Fruit fly (Drosophila melanogaster): ENCODE results near the gene eIF3e.

The eIF3e gene

dm6 chr3L:16810512-16810911 is 23.8 kb upstream of the eIF3e start:
- TF ChIP-seq dl (GFP tag; optimal IDR thresholded peaks at IDR 0.05; ENCODE audit: insufficient read depth in 1 of 2, partially characterized antibody in 2 of 2) (no peak), Vsx2 (GFP tag; optimal IDR thresholded peaks at IDR 0.05; ENCODE audit: partially characterized antibody) (no peak)

dm6 chr3L:16808139-16808538 is 21.4 kb upstream of the eIF3e start:
- no peak for TF ChIP-seq dsf (GFP tag; optimal IDR thresholded peaks at IDR 0.05; ENCODE audit: borderline replicate concordance)
- no peak for TF ChIP-seq usp (GFP tag; optimal IDR thresholded peaks at IDR 0.05)
- TF ChIP-seq lola (GFP tag; optimal IDR thresholded peaks at IDR 0.05), result no peak
- TF ChIP-seq CrebA (GFP tag; optimal IDR thresholded peaks at IDR 0.05; ENCODE audit: borderline replicate concordance), result no peak
- TF ChIP-seq Jra (GFP tag; optimal IDR thresholded peaks at IDR 0.05), result no peak
- TF ChIP-seq tai (GFP tag; optimal IDR thresholded peaks at IDR 0.05), result no peak
- TF ChIP-seq br (GFP tag; optimal IDR thresholded peaks at IDR 0.05), result no peak
- peak; percentile 0 for TF ChIP-seq HLH106 (tag; optimal IDR thresholded peaks at IDR 0.05)
- no peak for TF ChIP-seq dmrt93B (GFP tag; optimal IDR thresholded peaks at IDR 0.05)
- no peak for TF ChIP-seq Mio (GFP tag; optimal IDR thresholded peaks at IDR 0.05)
- TF ChIP-seq jim (GFP tag; optimal IDR thresholded peaks at IDR 0.05), result no peak
- peak; percentile 95 for TF ChIP-seq Dif (GFP tag; optimal IDR thresholded peaks at IDR 0.05; ENCODE audit: partially characterized antibody)
- no peak for TF ChIP-seq Abd-B (GFP tag; optimal IDR thresholded peaks at IDR 0.05)
- TF ChIP-seq woc (GFP tag; optimal IDR thresholded peaks at IDR 0.05), result no peak
- TF ChIP-seq psq (GFP tag; optimal IDR thresholded peaks at IDR 0.05), result no peak
- TF ChIP-seq ey (GFP tag; optimal IDR thresholded peaks at IDR 0.05), result no peak
- no peak for TF ChIP-seq rgr (GFP tag; optimal IDR thresholded peaks at IDR 0.05)
- no peak for TF ChIP-seq Hr78 (GFP tag; optimal IDR thresholded peaks at IDR 0.05)
- TF ChIP-seq Hr83 (GFP tag; optimal IDR thresholded peaks at IDR 0.05; ENCODE audit: poor library complexity, severe bottlenecking), result peak; percentile 3
- no peak for TF ChIP-seq Rel (GFP tag; optimal IDR thresholded peaks at IDR 0.05)
- peak; percentile 36 for TF ChIP-seq Rel (tag; optimal IDR thresholded peaks at IDR 0.05)
- peak in 1 of 2 experiments; percentile 69 for TF ChIP-seq dl (GFP tag; optimal IDR thresholded peaks at IDR 0.05; ENCODE audit: insufficient read depth in 1 of 2, partially characterized antibody in 2 of 2)
- TF ChIP-seq Sp1 (GFP tag; optimal IDR thresholded peaks at IDR 0.05), result no peak
- TF ChIP-seq OdsH (GFP tag; optimal IDR thresholded peaks at IDR 0.05), result no peak
- TF ChIP-seq Vsx2 (GFP tag; optimal IDR thresholded peaks at IDR 0.05; ENCODE audit: partially characterized antibody), result peak; percentile 73
- TF ChIP-seq GATAd (GFP tag; optimal IDR thresholded peaks at IDR 0.05), result no peak
- TF ChIP-seq brk (GFP tag; optimal IDR thresholded peaks at IDR 0.05), result no peak
- no peak for TF ChIP-seq foxo (GFP tag; optimal IDR thresholded peaks at IDR 0.05)
- no peak for TF ChIP-seq fru (GFP tag; optimal IDR thresholded peaks at IDR 0.05)
- TF ChIP-seq CG32264 (GFP tag; optimal IDR thresholded peaks at IDR 0.05), result no peak
- peak; percentile 38 for TF ChIP-seq Myc (optimal IDR thresholded peaks at IDR 0.05)
- no peak for TF ChIP-seq N (GFP tag; optimal IDR thresholded peaks at IDR 0.05)
- TF ChIP-seq h (GFP tag; optimal IDR thresholded peaks at IDR 0.05), result peak; percentile 16
- no peak for TF ChIP-seq sage (GFP tag; optimal IDR thresholded peaks at IDR 0.05)
- TF ChIP-seq Dfd (GFP tag; optimal IDR thresholded peaks at IDR 0.05), result no peak
- no peak for TF ChIP-seq sv (GFP tag; optimal IDR thresholded peaks at IDR 0.05)
- TF ChIP-seq Hnf4 (GFP tag; optimal IDR thresholded peaks at IDR 0.05), result peak; percentile 1

dm6 chr3L:16807558-16807957 is 20.8 kb upstream of the eIF3e start, which contains the start of gene CG9674:
CG9674 (minus strand) TSS chr3L:16807731.
- TF ChIP-seq rgr (GFP tag; optimal IDR thresholded peaks at IDR 0.05) (no peak), Rel (GFP tag; optimal IDR thresholded peaks at IDR 0.05) (no peak), Rel (tag; optimal IDR thresholded peaks at IDR 0.05) (no peak), woc (GFP tag; optimal IDR thresholded peaks at IDR 0.05) (no peak), tai (GFP tag; optimal IDR thresholded peaks at IDR 0.05) (no peak), fru (GFP tag; optimal IDR thresholded peaks at IDR 0.05) (no peak), sv (GFP tag; optimal IDR thresholded peaks at IDR 0.05) (no peak)

All from whole organism, wandering third instar larva.